Worm (Caenorhabditis elegans) whole organism, early embryonic: ENCODE results near the gene C02B10.6.

Source experiments
- B0310.2 ChIP-seq: sonication (generic microtip); optimal IDR thresholded peaks from 2 replicates; lab custom pipeline; 2016; ENCODE audit warnings: mild to moderate bottlenecking, missing genetic modification characterization, missing compliant biosample characterization
- F13C5.2 ChIP-seq: sonication (generic microtip); optimal IDR thresholded peaks from 2 replicates; lab custom pipeline; 2017; ENCODE audit warnings: mild to moderate bottlenecking, missing genetic modification characterization, inconsistent platforms, missing compliant biosample characterization
- ama-1 ChIP-seq: fragments of 150-350 bp; optimal IDR thresholded peaks from 2 replicates; lab custom pipeline; 2014
- ceh-13 ChIP-seq: fragments of 200-800 bp; sonication (Bioruptor generic); optimal IDR thresholded peaks from 2 replicates; lab custom pipeline; 2018; ENCODE audit warnings: mild to moderate bottlenecking, missing genetic modification characterization, missing compliant biosample characterization
- ceh-36 ChIP-seq: sonication (generic microtip); optimal IDR thresholded peaks from 2 replicates; lab custom pipeline; 2016; ENCODE audit warnings: missing genetic modification characterization, inconsistent platforms, missing compliant biosample characterization
- ets-7 ChIP-seq: sonication (generic microtip); optimal IDR thresholded peaks from 2 replicates; lab custom pipeline; 2016; ENCODE audit warnings: missing genotype, missing genetic modification characterization, missing compliant biosample characterization
- flt-1 ChIP-seq: fragments of 200-800 bp; sonication (Bioruptor generic); IDR thresholded peaks from 2 replicates; pipeline ENCODE4 v1.3.6; 2022; ENCODE audit warnings: missing genetic modification characterization, missing compliant biosample characterization
- hmbx-1 ChIP-seq: sonication (generic microtip); optimal IDR thresholded peaks from 2 replicates; lab custom pipeline; 2016; ENCODE audit warnings: mild to moderate bottlenecking, missing genetic modification characterization, missing compliant biosample characterization
- hnd-1 ChIP-seq: sonication (generic microtip); optimal IDR thresholded peaks from 2 replicates; lab custom pipeline; 2016; ENCODE audit warnings: missing genetic modification characterization, missing compliant biosample characterization
- pes-1 ChIP-seq: fragments of 200-800 bp; sonication (Bioruptor generic); IDR thresholded peaks from 2 replicates; pipeline ENCODE4 v1.3.6; 2022; ENCODE audit warnings: missing genetic modification reagents, missing genetic modification characterization, missing compliant biosample characterization
- scrt-1 ChIP-seq: fragments of 200-800 bp; sonication (Bioruptor generic); IDR thresholded peaks from 2 replicates; pipeline ENCODE4 v1.3.6; 2022; ENCODE audit warnings: missing genetic modification characterization, missing compliant biosample characterization
- sea-1 ChIP-seq: fragments of 200-800 bp; sonication (Bioruptor generic); conservative IDR thresholded peaks from 2 replicates; pipeline ENCODE4 v1.3.6; 2022; ENCODE audit warnings: missing genetic modification characterization, missing compliant biosample characterization
- tbx-11 ChIP-seq: fragments of 200-800 bp; sonication (Bioruptor generic); IDR thresholded peaks from 2 replicates; pipeline ENCODE4 v1.3.6; 2022; ENCODE audit warnings: missing genetic modification characterization, missing compliant biosample characterization
- tbx-37 ChIP-seq: fragments of 200-800 bp; sonication (Bioruptor generic); conservative IDR thresholded peaks from 2 replicates; pipeline ENCODE4 v1.3.6; 2022; ENCODE audit warnings: missing genetic modification reagents, missing genetic modification characterization, missing compliant biosample characterization

DNA sequence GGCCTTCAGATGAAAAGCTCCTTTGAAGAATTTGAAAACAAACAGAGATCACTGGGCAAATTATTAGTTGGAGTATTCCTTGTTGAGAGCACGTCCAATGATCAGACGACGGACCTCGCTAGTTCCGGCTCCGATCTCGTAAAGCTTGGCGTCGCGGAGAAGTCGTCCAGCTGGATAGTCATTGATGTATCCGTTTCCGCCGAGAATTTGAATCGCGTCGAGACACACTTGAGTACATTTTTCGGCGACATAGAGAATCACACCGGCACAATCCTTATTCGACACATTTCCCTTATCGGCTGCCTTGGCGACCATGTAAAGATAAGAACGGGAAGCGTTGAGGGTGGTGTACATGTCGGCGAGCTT is 16.3 kb downstream of the C02B10.6 start:
- no peak for TF ChIP-seq tbx-37
- TF ChIP-seq flt-1, result no peak
- no peak for TF ChIP-seq sea-1 (GFP tag; lab: Robert Waterston, UW)
- TF ChIP-seq ama-1 (lab: Kevin White, UChicago), result no peak
- no peak for TF ChIP-seq ceh-36
- no peak for TF ChIP-seq hnd-1 (tag; lab: Kevin White, UChicago)
- TF ChIP-seq scrt-1, result no peak
- no peak for TF ChIP-seq ceh-13 (GFP tag; lab: Kevin White, UChicago)
- no peak for TF ChIP-seq tbx-11 (GFP tag; lab: Robert Waterston, UW)
- no peak for TF ChIP-seq hmbx-1
- TF ChIP-seq ets-7 (tag; lab: Kevin White, UChicago), result no peak
- TF ChIP-seq F13C5.2 (tag; lab: Kevin White, UChicago), result no peak
- no peak for TF ChIP-seq pes-1 (GFP tag; lab: Robert Waterston, UW)
- TF ChIP-seq B0310.2 (tag; lab: Kevin White, UChicago), result no peak
